Worm (Caenorhabditis elegans) whole organism, L1 larva: ENCODE results near the gene helq-1.

Source experiments
- Y116A8C.19 ChIP-seq: sonication (generic microtip); optimal IDR thresholded peaks from 2 replicates; lab custom pipeline; 2016; ENCODE audit warnings: missing compliant biosample characterization, missing genetic modification characterization, borderline replicate concordance
- egl-27 ChIP-seq, 2 experiments: fragments of 150-350 bp in 1 of 2; sonication (generic microtip); optimal IDR thresholded peaks; 3 replicates each; lab custom pipeline; 2017 to 2018; ENCODE audit warnings: missing biosample characterization in 2 of 2, missing genetic modification characterization in 2 of 2, missing genetic modification reagents in 2 of 2
- lin-15B ChIP-seq: fragments of 150-350 bp; sonication (generic microtip); optimal IDR thresholded peaks from 3 replicates; lab custom pipeline; 2014; ENCODE audit warnings: missing biosample characterization, missing genetic modification characterization
- nhr-28 ChIP-seq: fragments of 150-350 bp; optimal IDR thresholded peaks from 2 replicates; lab custom pipeline; 2014; ENCODE audit warnings: missing biosample characterization, missing genetic modification characterization
- skn-1 ChIP-seq: fragments of 150-350 bp; optimal IDR thresholded peaks from 2 replicates; lab custom pipeline; 2014; ENCODE audit warnings: missing biosample characterization, missing genetic modification characterization
- zag-1 ChIP-seq: fragments of 150-350 bp; optimal IDR thresholded peaks from 2 replicates; lab custom pipeline; 2014; ENCODE audit warnings: missing biosample characterization, missing genetic modification characterization

- TF ChIP-seq zag-1 (tag; lab: Kevin White, UChicago) = no peak
- TF ChIP-seq nhr-28 (tag; lab: Kevin White, UChicago) = no peak
- no peak for TF ChIP-seq skn-1 (tag; lab: Kevin White, UChicago)
- TF ChIP-seq egl-27 (tag; optimal IDR thresholded peaks at IDR 0.05; lab: Kevin White, UChicago) = no peak
- TF ChIP-seq Y116A8C.19 = no peak
- TF ChIP-seq lin-15B (tag; lab: Kevin White, UChicago) = no peak
These were observed 22.1 kb downstream of the helq-1 start for ce11 chrIII:564786-565185.
